Fruit fly (Drosophila melanogaster) whole organism, adult: Measurements from ENCODE around the gene CG8042.

ENCODE experiments used
- CG12768 ChIP-seq: fragments of 200-800 bp; sonication (Bioruptor generic); optimal IDR thresholded peaks from 2 replicates; lab custom pipeline; 2017; ENCODE audit warnings: missing biosample characterization, missing genetic modification characterization, mild to moderate bottlenecking, moderate library complexity, missing genetic modification reagents
- CG5204 ChIP-seq: fragments of 200-800 bp; sonication (Bioruptor generic); optimal IDR thresholded peaks from 2 replicates; lab custom pipeline; 2016; ENCODE audit warnings: missing biosample characterization, missing genetic modification characterization
- CG7045 ChIP-seq: fragments of 200-800 bp; sonication (Bioruptor generic); optimal IDR thresholded peaks from 2 replicates; lab custom pipeline; 2017; ENCODE audit warnings: missing biosample characterization, mild to moderate bottlenecking, missing genetic modification characterization
- CG7101 ChIP-seq: fragments of 200-800 bp; sonication (Bioruptor generic); optimal IDR thresholded peaks from 2 replicates; lab custom pipeline; 2018; ENCODE audit warnings: missing biosample characterization, mild to moderate bottlenecking, missing genetic modification characterization, moderate library complexity
- Clk ChIP-seq: fragments of 200-800 bp; sonication (Bioruptor generic); optimal IDR thresholded peaks from 2 replicates; lab custom pipeline; 2017; ENCODE audit warnings: missing biosample characterization, missing genetic modification characterization
- Crg-1 ChIP-seq: fragments of 200-800 bp; sonication (Bioruptor generic); optimal IDR thresholded peaks from 2 replicates; lab custom pipeline; 2016; ENCODE audit warnings: missing biosample characterization, missing genetic modification characterization
- Hr96 ChIP-seq: fragments of 200-800 bp; sonication (Bioruptor generic); optimal IDR thresholded peaks from 2 replicates; lab custom pipeline; 2016; ENCODE audit warnings: missing biosample characterization, missing genetic modification characterization
- Mnt ChIP-seq: fragments of 200-800 bp; sonication (Bioruptor generic); optimal IDR thresholded peaks from 2 replicates; lab custom pipeline; 2016; ENCODE audit warnings: missing biosample characterization, mild to moderate bottlenecking, missing genetic modification characterization
- pad ChIP-seq: fragments of 200-800 bp; sonication (Bioruptor generic); optimal IDR thresholded peaks from 3 replicates; lab custom pipeline; 2017; ENCODE audit warnings: missing biosample characterization, missing genetic modification characterization, mild to moderate bottlenecking, moderate library complexity, missing genetic modification reagents
- toe ChIP-seq: fragments of 200-800 bp; sonication (Bioruptor generic); optimal IDR thresholded peaks from 2 replicates; lab custom pipeline; 2016; ENCODE audit warnings: missing biosample characterization, missing genetic modification characterization

DNA sequence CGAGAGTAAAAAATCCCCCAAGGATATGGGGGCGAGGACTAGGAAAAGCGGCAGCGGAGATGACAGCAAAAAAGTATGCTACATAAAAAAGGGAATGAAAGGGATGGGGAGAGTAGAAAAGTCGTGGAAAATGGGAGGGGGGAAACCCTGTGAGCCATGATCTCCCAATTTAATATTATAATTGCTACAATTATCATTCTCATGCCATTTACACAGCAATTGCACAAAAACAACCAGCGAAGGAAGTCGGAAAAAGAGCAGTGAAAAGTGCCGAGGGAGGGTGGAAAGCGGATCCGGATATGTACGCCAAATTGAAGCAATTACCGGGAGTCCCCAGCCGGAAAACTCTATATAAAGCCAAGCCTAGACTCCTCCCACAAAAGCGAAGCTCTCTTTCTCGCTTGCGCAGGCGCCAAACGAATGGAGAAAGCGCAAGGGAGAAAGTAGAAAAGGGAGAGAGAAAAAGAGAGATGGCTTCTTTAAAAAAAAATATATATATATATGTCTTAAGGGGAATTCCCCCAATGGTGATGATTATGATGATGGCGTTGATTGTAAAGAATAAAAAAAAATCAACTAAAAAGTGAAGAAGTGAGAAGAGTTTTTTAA is 6.3 kb downstream of the CG8042 start:
- TF ChIP-seq CG12768 (GFP tag; lab: Kevin White, UChicago) (no peak), CG7101 (no peak), toe (GFP tag; lab: Kevin White, UChicago) (no peak), pad (GFP tag; lab: Kevin White, UChicago) (no peak), Hr96 (GFP tag; lab: Kevin White, UChicago) (no peak), CG7045 (no peak), CG5204 (no peak), Crg-1 (GFP tag; lab: Kevin White, UChicago) (no peak), Clk (GFP tag; lab: Kevin White, UChicago) (no peak), Mnt (GFP tag; lab: Kevin White, UChicago) (no peak)
